Worm (Caenorhabditis elegans) whole organism, L1 larva: ENCODE results near the gene Y113G7A.12.

Experiments used
- C04F5.9 ChIP-seq: sonication (generic microtip); optimal IDR thresholded peaks from 2 replicates; lab custom pipeline; 2016; ENCODE audit warnings: missing genetic modification characterization, missing compliant biosample characterization
- C16A3.4 ChIP-seq: fragments of 150-350 bp; optimal IDR thresholded peaks from 2 replicates; lab custom pipeline; 2014; ENCODE audit warnings: missing biosample characterization, missing genetic modification characterization
- C34B4.2 ChIP-seq: sonication (generic microtip); optimal IDR thresholded peaks from 2 replicates; lab custom pipeline; 2017; ENCODE audit warnings: mild to moderate bottlenecking, missing genetic modification characterization, missing compliant biosample characterization
- F16B12.6 ChIP-seq: fragments of 150-350 bp; optimal IDR thresholded peaks from 2 replicates; lab custom pipeline; 2014; ENCODE audit warnings: missing biosample characterization, missing genetic modification characterization
- ceh-8 ChIP-seq: fragments of 200-800 bp; sonication (Bioruptor generic); optimal IDR thresholded peaks from 2 replicates; lab custom pipeline; 2018; ENCODE audit warnings: mild to moderate bottlenecking, missing genetic modification characterization, moderate library complexity, missing compliant biosample characterization
- ceh-90 ChIP-seq: sonication (generic microtip); optimal IDR thresholded peaks from 2 replicates; lab custom pipeline; 2016; ENCODE audit warnings: missing genetic modification characterization, missing compliant biosample characterization
- dpl-1 ChIP-seq, 3 experiments: fragments of 150-350 bp in 2 of 3; sonication (generic microtip) in 1 of 3; optimal IDR thresholded peaks; 2 replicates each; lab custom pipeline; 2014 to 2017; ENCODE audit warnings: missing biosample characterization in 3 of 3, missing genetic modification characterization in 3 of 3, missing genetic modification reagents in 3 of 3
- dsc-1 ChIP-seq: sonication (generic microtip); optimal IDR thresholded peaks from 2 replicates; lab custom pipeline; 2016; ENCODE audit warnings: mild to moderate bottlenecking, missing genetic modification characterization, missing compliant biosample characterization
- efl-1 ChIP-seq, 4 experiments: fragments of 150-350 bp; optimal IDR thresholded peaks in 3 of 4; peaks in 1 of 4; 1 replicate in 1 of 4; 2 replicates in 3 of 4; lab custom pipeline; 2014; ENCODE audit warnings: missing biosample characterization in 2 of 4, missing genetic modification characterization in 2 of 4, missing genetic modification reagents in 2 of 4
- egl-13 ChIP-seq: sonication (generic microtip); optimal IDR thresholded peaks from 2 replicates; lab custom pipeline; 2016; ENCODE audit warnings: missing genotype, missing genetic modification reagents, missing genetic modification characterization, missing compliant biosample characterization
- elt-2 ChIP-seq: sonication (generic microtip); optimal IDR thresholded peaks from 2 replicates; lab custom pipeline; 2016; ENCODE audit warnings: missing genetic modification characterization, mild to moderate bottlenecking, inconsistent platforms, missing compliant biosample characterization, missing genetic modification reagents
- ets-5 ChIP-seq: fragments of 200-800 bp; sonication (Bioruptor generic); IDR thresholded peaks from 2 replicates; pipeline ENCODE4 v1.3.6; 2022; ENCODE audit warnings: missing genetic modification characterization, missing compliant biosample characterization
- fos-1 ChIP-seq: fragments of 150-350 bp; optimal IDR thresholded peaks from 2 replicates; lab custom pipeline; 2014; ENCODE audit warnings: missing biosample characterization, missing genetic modification characterization
- grh-1 ChIP-seq: fragments of 200-800 bp; sonication (Bioruptor generic); IDR thresholded peaks from 2 replicates; pipeline ENCODE4 v1.3.6; 2022; ENCODE audit warnings: missing genetic modification reagents, missing genetic modification characterization, missing compliant biosample characterization
- hpl-2 ChIP-seq: fragments of 150-350 bp; optimal IDR thresholded peaks from 2 replicates; lab custom pipeline; 2014; ENCODE audit warnings: missing biosample characterization, missing genetic modification reagents, missing genetic modification characterization
- irx-1 ChIP-seq: sonication (generic microtip); optimal IDR thresholded peaks from 2 replicates; lab custom pipeline; 2016; ENCODE audit warnings: missing genetic modification characterization, missing compliant biosample characterization
- isw-1 ChIP-seq: fragments of 200-800 bp; sonication (Bioruptor generic); IDR thresholded peaks from 2 replicates; pipeline ENCODE4 v1.3.6; 2022; ENCODE audit warnings: missing genetic modification characterization, missing compliant biosample characterization
- jun-1 ChIP-seq: fragments of 150-350 bp; optimal IDR thresholded peaks from 2 replicates; lab custom pipeline; 2014; ENCODE audit warnings: missing biosample characterization, missing genetic modification reagents, missing genetic modification characterization
- lin-15B ChIP-seq: fragments of 150-350 bp; sonication (generic microtip); optimal IDR thresholded peaks from 3 replicates; lab custom pipeline; 2014; ENCODE audit warnings: missing biosample characterization, missing genetic modification characterization
- lin-35 ChIP-seq, 2 experiments: fragments of 150-350 bp; optimal IDR thresholded peaks; 2 replicates each; lab custom pipeline; 2014; ENCODE audit warnings: missing biosample characterization in 2 of 2, missing genetic modification characterization in 2 of 2, missing genetic modification reagents in 2 of 2
- lin-39 ChIP-seq: fragments of 150-350 bp; optimal IDR thresholded peaks from 2 replicates; lab custom pipeline; 2014; ENCODE audit warnings: missing biosample characterization, missing genetic modification reagents, missing genetic modification characterization
- lsy-2 ChIP-seq, 2 experiments: fragments of 150-350 bp; optimal IDR thresholded peaks; 2 replicates each; lab custom pipeline; 2014; ENCODE audit warnings: missing biosample characterization in 2 of 2, missing genetic modification characterization in 2 of 2
- mab-9 ChIP-seq: fragments of 200-800 bp; sonication (Bioruptor generic); IDR thresholded peaks from 2 replicates; pipeline ENCODE4 v1.3.6; 2022; ENCODE audit warnings: missing genetic modification reagents, missing genetic modification characterization, missing compliant biosample characterization
- mep-1 ChIP-seq: fragments of 150-350 bp; optimal IDR thresholded peaks from 2 replicates; lab custom pipeline; 2014; ENCODE audit warnings: missing biosample characterization, missing genetic modification characterization
- nhr-28 ChIP-seq: fragments of 150-350 bp; optimal IDR thresholded peaks from 2 replicates; lab custom pipeline; 2014; ENCODE audit warnings: missing biosample characterization, missing genetic modification characterization
- nhr-47 ChIP-seq: sonication (generic microtip); optimal IDR thresholded peaks from 2 replicates; lab custom pipeline; 2016; ENCODE audit warnings: mild to moderate bottlenecking, missing genetic modification characterization, moderate library complexity, missing compliant biosample characterization
- nhr-84 ChIP-seq: sonication (generic microtip); optimal IDR thresholded peaks from 2 replicates; lab custom pipeline; 2017; ENCODE audit warnings: missing biosample characterization, missing genetic modification characterization
- nhr-90 ChIP-seq: sonication (generic microtip); optimal IDR thresholded peaks from 2 replicates; lab custom pipeline; 2016; ENCODE audit warnings: mild to moderate bottlenecking, missing genetic modification characterization, missing compliant biosample characterization; ENCODE audit not compliant: poor library complexity
- pqm-1 ChIP-seq: sonication (generic microtip); optimal IDR thresholded peaks from 3 replicates; lab custom pipeline; 2017; ENCODE audit warnings: missing biosample characterization, missing genetic modification characterization
- rnt-1 ChIP-seq: sonication (generic microtip); optimal IDR thresholded peaks from 2 replicates; lab custom pipeline; 2016; ENCODE audit warnings: mild to moderate bottlenecking, missing genetic modification characterization, moderate library complexity, missing compliant biosample characterization
- snpc-4 ChIP-seq: fragments of 150-350 bp; optimal IDR thresholded peaks from 2 replicates; lab custom pipeline; 2014; ENCODE audit warnings: missing biosample characterization, missing genetic modification characterization
- snu-23 ChIP-seq: sonication (generic microtip); optimal IDR thresholded peaks from 2 replicates; lab custom pipeline; 2016; ENCODE audit warnings: missing genetic modification characterization, missing compliant biosample characterization
- sox-4 ChIP-seq: sonication (generic microtip); optimal IDR thresholded peaks from 2 replicates; lab custom pipeline; 2016; ENCODE audit warnings: missing genetic modification characterization, missing compliant biosample characterization
- swsn-7 ChIP-seq: sonication (generic microtip); optimal IDR thresholded peaks from 2 replicates; lab custom pipeline; 2016; ENCODE audit warnings: missing genetic modification characterization, missing compliant biosample characterization
- unc-30 ChIP-seq: sonication (generic microtip); optimal IDR thresholded peaks from 2 replicates; lab custom pipeline; 2017; ENCODE audit warnings: missing biosample characterization, missing genetic modification characterization
- xbp-1 ChIP-seq: sonication (generic microtip); optimal IDR thresholded peaks from 2 replicates; lab custom pipeline; 2016; ENCODE audit warnings: missing genetic modification characterization, missing compliant biosample characterization
- zip-4 ChIP-seq: fragments of 200-800 bp; sonication (Bioruptor generic); optimal IDR thresholded peaks from 2 replicates; lab custom pipeline; 2018; ENCODE audit warnings: mild to moderate bottlenecking, missing genetic modification characterization, moderate library complexity, missing compliant biosample characterization

Gene Y113G7A.12

ce11 chrV:20134797-20135196 is 7.6 kb upstream of the Y113G7A.12 start:
- TF ChIP-seq lin-39 (tag; lab: Kevin White, UChicago) (no peak), lsy-2 (tag; optimal IDR thresholded peaks at IDR 0.05; lab: Kevin White, UChicago) (no peak), hpl-2 (GFP tag; lab: Kevin White, UChicago) (no peak), grh-1 (GFP tag; lab: Robert Waterston, UW) (no peak), mab-9 (GFP tag; lab: Robert Waterston, UW) (no peak), ceh-8 (GFP tag; lab: Kevin White, UChicago) (no peak), nhr-84 (tag; lab: Kevin White, UChicago) (no peak), fos-1 (no peak), dpl-1 (GFP tag; optimal IDR thresholded peaks at IDR 0.05; lab: Kevin White, UChicago) (no peak)

ce11 chrV:20135247-20135646 is 7.1 kb upstream of the Y113G7A.12 start, which contains the start of gene Y113G7A.22:
Gene Y113G7A.22, minus strand, starts transcription at chrV:20135347.
- TF ChIP-seq snu-23: no peak

- TF ChIP-seq C34B4.2 (no peak), dsc-1 (tag; lab: Kevin White, UChicago) (no peak), C04F5.9 (tag; lab: Kevin White, UChicago) (no peak), rnt-1 (tag; lab: Kevin White, UChicago) (no peak), lin-39 (tag; lab: Kevin White, UChicago) (no peak)
Observed at ce11 chrV:20138407-20139044, 3.9 kb upstream of the Y113G7A.12 start, which contains the start of gene Y113G7A.14. Gene Y113G7A.14, minus strand, starts transcription at chrV:20138457.

ce11 chrV:20143711-20144110 is 1.3 kb downstream of the Y113G7A.12 start:
- TF ChIP-seq snpc-4 (tag; lab: Kevin White, UChicago): peak; percentile 7
- TF ChIP-seq grh-1 (GFP tag; lab: Robert Waterston, UW): no peak
- no peak for TF ChIP-seq C34B4.2
- TF ChIP-seq, all 84 proteins: peak for 1

DNA sequence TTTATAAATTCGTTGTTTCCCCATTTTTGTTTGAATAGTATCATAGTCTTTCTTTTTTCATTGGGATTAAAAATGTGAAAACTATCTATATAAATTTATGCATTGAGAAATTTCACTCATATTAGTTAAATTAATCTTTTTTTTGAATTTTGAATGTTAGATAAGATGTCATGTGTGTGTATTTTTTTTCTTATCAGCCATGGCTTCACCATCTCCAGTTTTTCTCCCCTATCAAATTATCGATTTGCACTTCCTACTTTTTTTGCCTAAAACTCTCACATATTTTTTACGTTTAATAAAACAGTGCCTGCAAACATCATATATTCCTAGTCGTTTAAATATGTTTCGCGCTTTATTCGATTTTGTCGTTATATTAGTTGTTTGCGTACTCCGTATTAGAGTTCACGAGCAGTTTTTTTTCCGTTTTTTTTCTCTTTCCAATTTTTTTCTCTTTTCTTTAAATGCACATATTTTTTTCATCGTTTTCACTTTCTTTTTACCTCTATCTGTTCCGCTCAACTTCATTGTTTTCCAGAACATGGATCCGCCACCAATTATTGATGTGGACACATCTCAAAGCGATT is 5.4 kb downstream of the Y113G7A.12 start, which contains the start of gene Y113G7A.13:
Y113G7A.13 (plus strand) TSS at position 534 of the 584 bp plus-strand sequence.
- no peak for TF ChIP-seq unc-30
- TF ChIP-seq nhr-28 (tag; lab: Kevin White, UChicago): no peak
- no peak for TF ChIP-seq efl-1 (optimal IDR thresholded peaks at IDR 0.05; lab: Kevin White, UChicago)
- TF ChIP-seq efl-1 (GFP tag; optimal IDR thresholded peaks at IDR 0.05 in 1 of 2; lab: Kevin White, UChicago): peak in 1 of 2 experiments; percentile 20
- TF ChIP-seq nhr-47 (tag; lab: Kevin White, UChicago): no peak
- TF ChIP-seq xbp-1: no peak
- TF ChIP-seq C34B4.2: no peak
- no peak for TF ChIP-seq sox-4 (tag; lab: Kevin White, UChicago)
- no peak for TF ChIP-seq C16A3.4 (tag; lab: Kevin White, UChicago)
- TF ChIP-seq elt-2 (tag; lab: Kevin White, UChicago): peak; percentile 88
- no peak for TF ChIP-seq lin-15B (tag; lab: Kevin White, UChicago)
- TF ChIP-seq F16B12.6: no peak
- TF ChIP-seq pqm-1 (tag; lab: Kevin White, UChicago): peak; percentile 67
- TF ChIP-seq snu-23: no peak
- no peak for TF ChIP-seq nhr-84 (tag; lab: Kevin White, UChicago)
- TF ChIP-seq nhr-90 (tag; lab: Kevin White, UChicago): no peak
- no peak for TF ChIP-seq jun-1
- no peak for TF ChIP-seq irx-1 (tag; lab: Kevin White, UChicago)
- TF ChIP-seq lin-39 (tag; lab: Kevin White, UChicago): no peak
- TF ChIP-seq mep-1 (tag; lab: Kevin White, UChicago): no peak
- no peak for TF ChIP-seq zip-4 (GFP tag; lab: Kevin White, UChicago)
- TF ChIP-seq lsy-2 (tag; optimal IDR thresholded peaks at IDR 0.05; lab: Kevin White, UChicago): no peak
- TF ChIP-seq swsn-7: no peak
- TF ChIP-seq egl-13: no peak
- no peak for TF ChIP-seq isw-1
- TF ChIP-seq ets-5 (GFP tag; lab: Robert Waterston, UW): no peak
- TF ChIP-seq ceh-90 (tag; lab: Kevin White, UChicago): no peak
- TF ChIP-seq lin-35 (GFP tag; optimal IDR thresholded peaks at IDR 0.05; lab: Kevin White, UChicago): peak in 1 of 2 experiments; percentile 25
- TF ChIP-seq, all 84 proteins: peak for 4
